Fruit fly (Drosophila melanogaster): ENCODE measurements around the gene CG34279.

DNA sequence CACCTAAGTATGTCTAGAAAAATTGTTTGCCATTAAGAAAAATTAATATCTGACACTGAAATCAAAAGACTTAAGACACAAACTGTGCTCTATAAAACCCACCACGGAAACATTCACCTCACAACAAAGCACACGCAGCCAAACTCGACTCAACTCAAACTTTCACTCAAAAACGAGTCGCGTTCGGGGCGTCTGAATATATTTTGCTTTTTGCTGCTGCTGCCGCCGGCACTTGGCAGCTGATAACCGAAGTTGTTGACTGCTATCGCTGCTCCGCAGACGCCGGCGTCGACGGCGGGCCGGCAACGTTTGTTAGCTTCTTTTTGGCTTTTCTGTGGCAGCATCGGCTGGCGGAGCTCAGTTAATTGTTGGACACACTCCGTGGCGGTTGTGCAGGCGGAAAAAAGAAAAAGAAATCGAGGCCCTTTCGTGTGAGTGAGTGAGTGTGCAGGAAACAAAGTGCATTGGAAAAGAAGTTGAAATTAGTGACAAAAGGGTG lies 22.4 kb upstream of the CG34279 start, which contains the start of gene cysu:
- TF ChIP-seq CG8478 (optimal IDR thresholded peaks at IDR 0.05) (no peak), Dll (optimal IDR thresholded peaks at IDR 0.05) (no peak)
